Fruit fly (Drosophila melanogaster) whole organism, larva: ENCODE measurements around the gene Mst98Cb.

Experiments used
- noc ChIP-seq: fragments of 200-800 bp; sonication (Bioruptor generic); optimal IDR thresholded peaks from 3 replicates; lab custom pipeline; 2019; ENCODE audit warnings: missing biosample characterization, mild to moderate bottlenecking, missing genetic modification characterization, moderate library complexity

Gene Mst98Cb

DNA sequence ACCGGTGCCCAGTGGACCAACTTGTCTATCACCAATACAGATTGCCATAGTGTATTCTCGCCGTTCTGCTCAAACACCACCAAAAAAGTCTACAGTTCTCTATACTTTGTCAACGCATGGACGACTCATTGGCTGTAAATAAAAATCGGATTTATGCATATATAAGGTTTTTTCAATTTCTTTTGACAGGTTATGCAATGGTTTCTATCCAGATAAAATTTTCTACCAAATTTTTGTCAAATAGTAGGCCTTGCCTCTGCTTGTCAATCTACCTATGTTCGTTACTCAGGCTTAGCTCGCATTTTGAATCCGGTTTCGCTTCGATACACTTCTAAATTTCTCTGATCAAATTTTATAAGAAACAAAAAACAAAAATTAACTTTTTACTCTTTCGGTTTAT is at the start of gene Mst98Cb:
Gene Mst98Cb, plus strand, starts transcription at position 301 of the 400 bp plus-strand sequence.
- TF ChIP-seq noc (tag; lab: Kevin White, UChicago) = no peak

DNA sequence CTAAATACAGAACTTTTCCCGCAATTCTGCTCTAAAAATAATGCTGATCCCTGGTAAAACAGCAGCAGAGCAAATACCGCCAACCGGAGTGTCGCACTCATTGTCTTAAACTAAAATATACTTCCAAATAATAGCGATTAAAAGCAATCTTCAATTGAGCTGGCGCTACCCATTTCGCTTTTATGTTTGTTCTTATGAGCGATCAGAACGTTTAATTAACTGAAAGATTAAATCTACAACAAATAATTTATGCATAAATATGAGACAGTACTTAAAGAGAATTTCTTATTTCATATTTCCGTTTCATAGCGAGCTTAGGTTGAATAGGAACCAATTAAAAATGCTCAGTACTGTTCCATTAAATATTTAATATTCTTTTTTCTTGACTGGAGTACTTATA is 29.1 kb upstream of the Mst98Cb start, which contains the start of gene CG43125:
Gene CG43125, minus strand, starts transcription at position 101 of the 400 bp plus-strand sequence.
- no peak for TF ChIP-seq noc (tag; lab: Kevin White, UChicago)

DNA sequence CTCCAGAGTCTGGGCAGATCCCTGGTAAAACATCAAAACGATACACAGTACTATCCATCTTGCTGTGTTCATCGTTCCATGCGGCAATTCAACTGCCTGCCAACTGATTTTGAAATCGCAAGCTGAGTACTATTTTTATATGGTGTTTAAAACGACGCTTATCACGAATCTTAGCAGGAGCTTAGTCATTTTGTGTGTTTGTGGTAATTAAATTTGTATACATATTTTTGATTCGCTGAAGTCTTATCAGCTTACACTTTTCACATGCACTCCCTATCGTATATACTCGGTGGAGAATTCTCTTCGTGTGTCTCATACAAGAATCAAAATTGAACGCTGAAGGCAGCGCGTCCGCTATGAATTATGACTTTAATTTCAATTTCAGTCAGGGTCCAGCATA is 27.9 kb upstream of the Mst98Cb start, which contains the start of gene CG43124:
Gene CG43124, minus strand, starts transcription at position 101 of the 400 bp plus-strand sequence.
- TF ChIP-seq noc (tag; lab: Kevin White, UChicago) = no peak

DNA sequence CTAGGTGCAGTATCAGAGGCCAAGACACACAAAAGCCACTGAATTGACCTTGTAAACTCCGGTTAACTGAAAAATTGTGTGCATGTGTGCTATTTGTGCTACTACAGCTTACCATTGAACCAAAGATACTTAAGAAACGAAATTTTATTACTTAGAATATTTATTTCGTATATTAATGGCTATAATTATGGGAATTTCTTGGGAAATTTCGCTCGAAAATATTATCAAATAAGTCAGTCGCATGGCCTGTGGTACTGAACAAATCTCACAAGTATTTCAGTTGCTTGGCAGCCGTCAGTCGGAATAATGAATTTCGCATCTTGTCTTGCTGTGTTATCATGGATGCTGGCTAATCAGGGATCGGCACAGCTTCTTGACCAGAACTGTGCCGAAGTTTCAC is 10.3 kb upstream of the Mst98Cb start, which contains the start of gene CG34436:
Gene CG34436, plus strand, starts transcription at position 301 of the 400 bp plus-strand sequence.
- TF ChIP-seq noc (tag; lab: Kevin White, UChicago) = no peak

DNA sequence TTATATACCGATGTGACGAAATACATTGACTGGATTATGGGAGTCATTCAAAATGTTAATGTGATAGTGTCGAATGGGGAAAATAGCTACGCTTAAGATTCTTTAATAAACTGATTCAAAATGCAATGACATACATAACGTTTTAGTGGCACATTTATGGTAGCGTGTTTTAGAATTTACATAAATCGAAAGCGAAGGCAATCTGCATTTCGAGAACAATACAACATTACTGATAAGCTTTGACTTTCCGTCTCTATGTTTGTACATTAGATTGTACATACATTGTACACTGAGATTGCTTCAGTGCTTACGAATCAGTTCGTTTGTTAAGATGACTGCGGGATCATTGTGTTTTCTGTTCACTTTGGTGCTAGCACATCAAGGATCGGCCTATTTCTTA is 9.2 kb upstream of the Mst98Cb start, which contains the start of gene CG34437:
Gene CG34437, plus strand, starts transcription at position 301 of the 400 bp plus-strand sequence.
- no peak for TF ChIP-seq noc (tag; lab: Kevin White, UChicago)

DNA sequence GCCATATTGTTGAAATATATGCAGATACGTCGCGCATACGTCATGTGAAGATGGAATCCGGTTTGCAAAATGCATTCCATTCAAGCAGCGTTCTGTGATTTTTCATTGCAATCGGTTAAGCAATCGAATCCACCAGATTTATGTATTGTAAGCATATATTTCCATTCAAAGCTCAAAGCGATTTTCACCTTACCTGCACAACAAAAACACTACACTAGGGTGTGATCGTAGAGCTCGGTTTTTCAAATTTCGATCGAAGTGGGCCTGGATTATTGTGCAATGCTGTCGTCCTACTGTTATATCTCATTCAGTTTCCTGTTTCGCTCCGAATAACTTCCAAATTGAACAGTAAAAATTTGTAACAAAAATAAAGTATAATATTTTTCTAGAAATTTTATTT is 1.6 kb upstream of the Mst98Cb start, which contains the start of gene Mst98Ca:
Gene Mst98Ca, plus strand, starts transcription at position 301 of the 400 bp plus-strand sequence.
- no peak for TF ChIP-seq noc (tag; lab: Kevin White, UChicago)

DNA sequence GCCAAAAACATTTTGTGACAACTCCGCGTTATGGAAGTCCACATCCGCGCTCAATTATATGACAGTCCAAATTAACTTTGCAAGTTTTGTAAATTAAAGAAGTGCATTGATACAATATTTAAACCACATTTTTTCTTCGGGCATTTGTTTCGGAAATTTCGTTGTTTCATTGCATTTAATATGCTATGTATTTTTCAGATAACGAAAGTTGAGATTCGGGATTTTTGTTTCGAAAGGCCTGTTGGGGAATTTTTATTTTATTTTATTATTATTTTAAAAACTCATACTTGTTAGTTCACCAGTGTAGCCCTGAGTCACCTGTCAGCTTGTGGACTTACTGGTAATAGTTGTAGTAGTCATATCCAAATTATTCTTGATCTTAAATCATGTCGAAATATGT is 1.1 kb downstream of the Mst98Cb start, which contains the start of gene UQCR-14L:
Gene UQCR-14L, plus strand, starts transcription at position 301 of the 400 bp plus-strand sequence.
- TF ChIP-seq noc (tag; lab: Kevin White, UChicago) = no peak

DNA sequence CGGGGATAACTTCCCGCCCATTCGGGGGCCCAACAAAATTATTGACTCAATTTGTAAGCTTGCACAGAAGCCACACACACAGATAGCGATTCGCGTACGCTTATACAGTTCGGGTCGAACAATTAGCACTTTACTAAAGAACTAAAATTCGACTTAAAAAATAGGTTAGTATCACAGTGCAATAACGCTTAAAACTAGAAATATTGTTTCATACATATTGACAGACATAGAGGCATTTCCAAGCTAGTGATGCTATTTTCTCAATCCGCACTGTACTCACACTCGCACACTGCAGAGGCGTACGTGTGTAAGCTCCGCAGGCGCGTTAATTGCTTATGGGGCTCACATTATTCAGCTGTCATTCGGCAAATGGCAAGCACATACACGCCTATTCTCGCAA is 4.9 kb downstream of the Mst98Cb start:
- TF ChIP-seq noc (tag; lab: Kevin White, UChicago) = no peak

DNA sequence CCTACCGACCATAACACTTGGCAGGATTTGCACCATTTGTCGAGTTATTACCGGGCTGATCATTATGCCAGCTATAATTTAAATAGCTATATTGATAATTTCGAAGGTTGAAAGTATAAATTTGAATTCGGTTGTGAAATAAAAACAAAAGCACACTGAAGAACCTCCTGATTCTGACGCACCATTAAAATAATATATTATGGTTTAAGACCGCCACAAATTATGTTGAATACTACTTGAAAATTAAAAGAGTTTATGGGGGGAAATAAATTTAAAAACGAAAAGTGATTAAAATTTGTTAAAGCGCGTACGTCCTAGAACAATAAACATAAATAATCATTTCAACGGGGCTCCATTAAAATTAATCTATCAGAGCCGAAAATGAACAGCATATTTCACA is 11.9 kb downstream of the Mst98Cb start, which contains the start of gene CG12516:
Gene CG12516, minus strand, starts transcription at position 101 of the 400 bp plus-strand sequence.
- no peak for TF ChIP-seq noc (tag; lab: Kevin White, UChicago)

DNA sequence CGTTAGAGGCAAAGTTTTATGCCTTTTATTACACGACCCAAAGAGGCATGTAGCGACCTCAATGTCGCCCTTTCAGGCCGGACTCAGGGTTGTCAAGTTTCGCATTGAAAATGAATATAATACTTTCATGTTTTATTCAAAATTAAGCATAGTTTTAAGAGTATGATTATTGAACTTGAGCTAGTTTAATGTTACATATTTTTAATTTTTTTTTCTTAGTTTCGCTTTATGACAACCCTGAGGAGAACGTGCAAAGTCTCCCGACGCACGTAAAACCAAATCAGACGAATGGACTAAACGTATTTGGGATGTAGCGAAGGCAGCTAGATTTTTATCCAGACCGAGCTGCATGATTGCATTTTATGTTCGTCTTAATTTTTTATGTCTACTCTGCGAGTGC is 13.4 kb downstream of the Mst98Cb start:
- TF ChIP-seq noc (tag; lab: Kevin White, UChicago) = no peak

DNA sequence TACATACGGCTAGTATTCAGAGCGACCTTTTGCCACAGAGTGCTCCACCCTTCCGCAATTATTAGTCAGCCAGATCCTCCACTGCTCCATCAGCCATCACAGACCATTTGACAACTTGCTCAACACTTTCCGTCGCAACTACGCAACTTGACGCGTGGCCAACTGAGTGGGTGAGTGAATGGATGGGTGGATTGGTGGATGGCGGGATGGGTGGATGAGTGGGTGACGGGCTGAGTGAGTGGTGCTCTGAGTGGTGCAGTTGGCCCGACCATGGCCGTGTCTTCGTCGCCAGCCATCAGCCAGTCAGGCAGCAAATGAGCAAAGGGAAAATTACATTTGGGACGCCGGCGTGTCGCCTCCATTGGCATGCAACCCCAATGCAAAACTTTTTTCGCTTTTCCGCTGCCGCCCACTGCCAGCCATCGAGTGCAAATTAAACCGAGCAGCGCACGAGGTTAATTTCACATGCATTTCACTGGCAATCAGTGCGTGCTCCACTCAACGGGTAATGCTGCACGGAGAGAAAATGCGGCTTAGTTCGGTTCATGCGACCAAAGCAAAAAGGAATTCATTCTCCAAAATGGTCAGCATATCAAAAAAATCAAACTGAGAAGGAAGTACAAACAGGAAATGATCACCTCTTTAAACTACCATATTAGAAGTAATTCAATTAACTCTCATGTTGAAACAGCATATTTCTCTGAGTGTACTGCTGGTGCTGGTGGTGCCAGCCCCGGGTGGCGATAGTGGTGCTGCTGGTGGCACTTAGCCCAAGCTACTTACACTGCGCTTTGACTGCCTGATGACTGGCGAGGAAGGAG is 15.5 kb downstream of the Mst98Cb start:
- TF ChIP-seq noc (tag; lab: Kevin White, UChicago) = no peak

DNA sequence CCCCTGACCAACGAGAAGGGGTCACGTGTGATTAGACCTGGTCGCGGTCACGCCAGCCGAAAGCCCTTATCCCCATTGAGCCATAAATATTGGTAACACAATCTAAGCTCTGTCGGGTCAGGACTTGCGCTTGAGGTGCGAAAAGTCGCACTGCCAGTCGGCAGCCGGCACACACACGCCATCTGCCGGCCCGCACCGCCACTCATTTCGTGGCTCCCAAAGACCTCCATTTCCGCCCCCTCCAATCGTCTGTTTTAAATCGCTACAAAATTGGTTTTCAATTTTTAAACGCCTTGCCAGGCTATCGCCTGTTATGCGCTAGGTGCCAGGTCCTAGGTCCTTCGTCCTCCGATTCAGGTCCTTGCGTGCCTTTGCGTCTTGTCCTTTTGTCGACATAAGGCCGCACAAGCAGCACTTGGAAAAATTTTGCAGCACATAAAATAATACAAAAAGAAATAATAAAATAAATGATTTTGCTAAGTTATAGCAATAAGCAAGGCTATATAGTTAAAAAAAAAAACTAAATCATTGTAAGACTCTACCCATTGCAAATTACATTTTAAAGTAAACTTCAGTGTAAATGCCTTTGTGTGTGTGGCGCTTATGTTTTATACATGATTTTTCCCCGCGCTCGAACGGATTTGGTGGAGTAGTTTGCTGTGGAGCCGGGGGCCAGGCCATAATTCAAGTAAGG is 24.7 kb downstream of the Mst98Cb start:
- no peak for TF ChIP-seq noc (tag; lab: Kevin White, UChicago)

DNA sequence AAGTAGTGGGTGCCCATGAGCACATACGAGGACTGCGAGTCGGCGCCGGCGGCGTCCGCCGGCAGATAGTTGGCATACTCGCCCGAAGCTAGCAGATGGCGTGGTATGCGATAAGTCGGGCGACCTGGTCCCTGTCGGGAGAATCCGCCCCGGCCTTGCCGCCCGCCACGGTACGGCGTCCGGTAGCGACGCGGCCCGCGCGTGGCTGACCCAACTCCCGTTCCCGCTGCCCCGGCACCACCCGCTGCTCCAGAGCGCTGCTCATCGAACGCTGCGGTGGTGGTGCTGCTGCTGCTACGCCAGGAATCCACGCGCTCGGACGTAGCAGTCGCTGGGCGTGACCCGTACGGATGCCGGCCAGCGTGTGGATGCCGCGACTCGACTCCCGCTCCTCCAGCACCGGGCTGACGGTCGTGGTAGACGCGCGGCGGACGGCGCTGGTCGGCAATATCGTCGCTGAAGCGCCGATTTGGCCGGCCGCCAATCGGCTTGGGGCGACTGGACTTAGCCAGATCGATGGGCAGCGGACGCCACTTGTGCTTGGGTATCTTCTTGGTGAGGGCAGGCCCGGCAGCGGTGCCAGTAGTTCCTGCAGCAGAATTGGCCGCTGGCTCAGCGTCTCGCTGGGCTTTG is 31.2 kb downstream of the Mst98Cb start:
- TF ChIP-seq noc (tag; lab: Kevin White, UChicago) = no peak

DNA sequence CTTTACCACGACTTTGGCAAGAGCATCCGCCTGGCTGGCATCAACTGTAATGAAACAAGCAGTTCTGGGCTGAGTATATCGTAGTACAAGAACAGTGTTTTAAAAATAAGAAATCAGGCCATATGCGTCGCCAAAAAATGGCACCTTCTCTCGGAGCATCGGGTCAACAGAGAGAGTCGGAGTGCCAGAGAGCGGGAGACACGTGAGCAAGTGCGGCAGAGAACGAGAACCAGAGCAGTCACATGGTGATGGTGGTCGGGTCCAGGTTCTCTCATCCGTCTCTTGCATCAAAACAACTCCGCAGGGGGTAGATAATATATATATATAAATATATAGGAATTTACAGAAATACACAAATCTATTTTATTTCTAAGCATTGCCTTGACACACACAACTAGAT is 32.2 kb downstream of the Mst98Cb start:
- no peak for TF ChIP-seq noc (tag; lab: Kevin White, UChicago)

DNA sequence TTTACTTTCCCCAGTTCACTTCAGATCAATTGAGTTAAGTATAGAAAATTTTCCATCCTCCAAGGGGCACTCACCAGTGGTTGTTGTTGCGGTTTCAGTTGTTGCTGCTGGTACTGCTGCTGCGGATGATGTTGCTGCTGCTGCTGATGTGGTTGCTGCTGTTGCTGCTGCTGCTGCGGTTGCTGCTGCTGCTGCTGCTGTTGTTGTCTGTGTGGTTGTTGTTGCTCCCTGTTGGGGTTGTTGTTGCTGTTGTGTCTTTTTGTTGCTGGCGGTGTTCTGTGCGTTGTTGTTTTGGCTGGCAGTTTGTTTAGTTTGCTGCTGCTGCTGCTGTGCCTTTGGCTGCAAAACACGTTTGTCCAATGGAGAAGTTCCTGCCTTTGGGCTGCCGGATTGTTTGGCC is 32.8 kb downstream of the Mst98Cb start:
- no peak for TF ChIP-seq noc (tag; lab: Kevin White, UChicago)
